Fruit fly (Drosophila melanogaster) whole organism, embryonic: Measurements from ENCODE around the gene CG10621.

Experiments
- Bdp1 ChIP-seq: fragments of 200-800 bp; sonication (Bioruptor generic); optimal IDR thresholded peaks from 3 replicates; lab custom pipeline; 2016; ENCODE audit warnings: missing biosample characterization, missing genetic modification characterization
- CG10565 ChIP-seq: fragments of 200-800 bp; sonication (Bioruptor generic); optimal IDR thresholded peaks from 3 replicates; lab custom pipeline; 2016; ENCODE audit warnings: missing biosample characterization, mild to moderate bottlenecking, missing genetic modification characterization
- CG11093 ChIP-seq: fragments of 200-800 bp; sonication (Bioruptor generic); IDR thresholded peaks from 3 replicates; pipeline ENCODE4 v1.3.6; 2022; ENCODE audit warnings: missing biosample characterization, missing genetic modification characterization
- CG11456 ChIP-seq: fragments of 200-800 bp; sonication (Bioruptor generic); IDR thresholded peaks from 3 replicates; pipeline ENCODE4 v1.3.6; 2022; ENCODE audit warnings: missing biosample characterization, missing genetic modification characterization
- CG12236 ChIP-seq: fragments of 200-800 bp; sonication (Bioruptor generic); optimal IDR thresholded peaks from 2 replicates; lab custom pipeline; 2016; ENCODE audit warnings: missing biosample characterization, missing genetic modification characterization
- CG12391 ChIP-seq: fragments of 200-800 bp; sonication (Bioruptor generic); optimal IDR thresholded peaks from 3 replicates; lab custom pipeline; 2018; ENCODE audit warnings: missing biosample characterization, mild to moderate bottlenecking, missing genetic modification characterization, moderate library complexity
- CG13624 ChIP-seq: fragments of 200-800 bp; sonication (Bioruptor generic); optimal IDR thresholded peaks from 2 replicates; lab custom pipeline; 2016; ENCODE audit warnings: missing biosample characterization, missing genetic modification characterization
- CG15514 ChIP-seq: fragments of 200-800 bp; sonication (Bioruptor generic); optimal IDR thresholded peaks from 3 replicates; lab custom pipeline; 2017; ENCODE audit warnings: missing biosample characterization, missing genetic modification characterization, mild to moderate bottlenecking, moderate library complexity, missing genetic modification reagents
- CG17361 ChIP-seq: fragments of 200-800 bp; sonication (Bioruptor generic); IDR thresholded peaks from 3 replicates; pipeline ENCODE4 v1.3.6; 2022; ENCODE audit warnings: missing biosample characterization, missing genetic modification characterization
- CG18011 ChIP-seq: fragments of 200-800 bp; sonication (Bioruptor generic); optimal IDR thresholded peaks from 2 replicates; lab custom pipeline; 2017; ENCODE audit warnings: missing biosample characterization, missing genetic modification characterization, mild to moderate bottlenecking, moderate library complexity, missing genotype
- CG18619 ChIP-seq: fragments of 200-800 bp; sonication (Bioruptor generic); optimal IDR thresholded peaks from 3 replicates; lab custom pipeline; 2017; ENCODE audit warnings: missing biosample characterization, mild to moderate bottlenecking, missing genetic modification characterization
- CG30431 ChIP-seq: fragments of 200-800 bp; sonication (Bioruptor generic); optimal IDR thresholded peaks from 2 replicates; lab custom pipeline; 2017; ENCODE audit warnings: missing biosample characterization, missing genetic modification characterization
- CG3281 ChIP-seq: fragments of 200-800 bp; sonication (Bioruptor generic); optimal IDR thresholded peaks from 3 replicates; lab custom pipeline; 2017; ENCODE audit warnings: missing biosample characterization, mild to moderate bottlenecking, missing genetic modification characterization
- CG7372 ChIP-seq: fragments of 200-800 bp; sonication (Bioruptor generic); IDR thresholded peaks from 2 replicates; pipeline ENCODE4 v1.3.6; 2022; ENCODE audit warnings: missing biosample characterization, missing genetic modification characterization
- CG7839 ChIP-seq: fragments of 200-800 bp; sonication (Bioruptor generic); optimal IDR thresholded peaks from 3 replicates; lab custom pipeline; 2018; ENCODE audit warnings: missing biosample characterization, mild to moderate bottlenecking, missing genetic modification characterization, moderate library complexity
- CG8388 ChIP-seq: fragments of 200-800 bp; sonication (Bioruptor generic); optimal IDR thresholded peaks from 2 replicates; lab custom pipeline; 2019; ENCODE audit warnings: missing biosample characterization, mild to moderate bottlenecking, missing genetic modification characterization, moderate library complexity
- CG9876 ChIP-seq: fragments of 200-800 bp; sonication (Bioruptor generic); optimal IDR thresholded peaks from 2 replicates; lab custom pipeline; 2016; ENCODE audit warnings: missing biosample characterization, missing genetic modification characterization
- CG9932 ChIP-seq: fragments of 200-800 bp; sonication (Bioruptor generic); IDR thresholded peaks from 2 replicates; pipeline ENCODE4 v1.3.6; 2022; ENCODE audit warnings: missing biosample characterization, missing genetic modification characterization
- Dref ChIP-seq: fragments of 200-800 bp; sonication (Bioruptor generic); IDR thresholded peaks from 2 replicates; pipeline ENCODE4 v1.3.6; 2022; ENCODE audit warnings: missing biosample characterization, missing genetic modification characterization
- Fer1 ChIP-seq: fragments of 200-800 bp; sonication (Bioruptor generic); optimal IDR thresholded peaks from 2 replicates; lab custom pipeline; 2017; ENCODE audit warnings: missing biosample characterization, mild to moderate bottlenecking, missing genetic modification characterization
- Fer3 ChIP-seq: fragments of 200-800 bp; sonication (Bioruptor generic); optimal IDR thresholded peaks from 2 replicates; lab custom pipeline; 2018; ENCODE audit warnings: missing biosample characterization, mild to moderate bottlenecking, missing genetic modification characterization, moderate library complexity
- H15 ChIP-seq: fragments of 200-800 bp; sonication (Bioruptor generic); IDR thresholded peaks from 3 replicates; pipeline ENCODE4 v1.3.6; 2022; ENCODE audit warnings: missing biosample characterization, missing genetic modification characterization
- H2.0 ChIP-seq: fragments of 200-800 bp; sonication (Bioruptor generic); IDR thresholded peaks from 2 replicates; pipeline ENCODE4 v1.3.6; 2022; ENCODE audit warnings: missing biosample characterization, missing genetic modification characterization
- Hr3 ChIP-seq: fragments of 200-800 bp; sonication (Bioruptor generic); optimal IDR thresholded peaks from 3 replicates; lab custom pipeline; 2016; ENCODE audit warnings: missing biosample characterization, missing genetic modification characterization
- Kr ChIP-seq: fragments of 200-800 bp; sonication (Bioruptor generic); optimal IDR thresholded peaks from 2 replicates; lab custom pipeline; 2017; ENCODE audit warnings: missing biosample characterization, mild to moderate bottlenecking, missing genetic modification characterization
- Med ChIP-seq: fragments of 200-800 bp; sonication (Bioruptor generic); peaks from one replicate; lab custom pipeline; 2016; ENCODE audit warnings: missing biosample characterization, missing genetic modification characterization, mild to moderate bottlenecking, inconsistent platforms, moderate library complexity
- Rx ChIP-seq: fragments of 200-800 bp; sonication (Bioruptor generic); IDR thresholded peaks from 2 replicates; pipeline ENCODE4 v1.3.6; 2022; ENCODE audit warnings: missing biosample characterization, missing genetic modification characterization
- Scr ChIP-seq: fragments of 200-800 bp; sonication (Bioruptor generic); IDR thresholded peaks from 2 replicates; pipeline ENCODE4 v1.3.6; 2022; ENCODE audit warnings: missing biosample characterization, missing genetic modification characterization; ENCODE audit not compliant: partially characterized antibody
- Six4 ChIP-seq: fragments of 200-800 bp; sonication (Bioruptor generic); optimal IDR thresholded peaks from 2 replicates; lab custom pipeline; 2016; ENCODE audit warnings: missing biosample characterization, missing genetic modification characterization
- Sox100B ChIP-seq: fragments of 200-800 bp; sonication (Bioruptor generic); optimal IDR thresholded peaks from 3 replicates; lab custom pipeline; 2018; ENCODE audit warnings: missing biosample characterization, mild to moderate bottlenecking, missing genetic modification characterization
- TFAM ChIP-seq: fragments of 200-800 bp; sonication (Bioruptor generic); optimal IDR thresholded peaks from 2 replicates; lab custom pipeline; 2017; ENCODE audit warnings: missing biosample characterization, missing genetic modification characterization, inconsistent platforms
- bbx ChIP-seq: fragments of 200-800 bp; sonication (Bioruptor generic); IDR thresholded peaks from 2 replicates; pipeline ENCODE4 v1.3.6; 2022; ENCODE audit warnings: missing biosample characterization, missing genetic modification characterization; ENCODE audit not compliant: partially characterized antibody
- crp ChIP-seq, 2 experiments: fragments of 200-800 bp; sonication (Bioruptor generic); optimal IDR thresholded peaks; 2 replicates in 1 of 2; 3 replicates in 1 of 2; lab custom pipeline; 2017; ENCODE audit warnings: missing biosample characterization in 2 of 2, missing genetic modification characterization in 2 of 2, mild to moderate bottlenecking in 1 of 2, moderate library complexity in 1 of 2
- en ChIP-seq: fragments of 200-800 bp; sonication (Bioruptor generic); optimal IDR thresholded peaks from 2 replicates; lab custom pipeline; 2016; ENCODE audit warnings: missing biosample characterization, missing genetic modification characterization
- fu2 ChIP-seq: fragments of 200-800 bp; sonication (Bioruptor generic); optimal IDR thresholded peaks from 2 replicates; lab custom pipeline; 2016; ENCODE audit warnings: missing biosample characterization, missing genetic modification characterization
- gcm ChIP-seq: fragments of 200-800 bp; sonication (Bioruptor generic); optimal IDR thresholded peaks from 2 replicates; lab custom pipeline; 2019; ENCODE audit warnings: missing biosample characterization, mild to moderate bottlenecking, missing genetic modification characterization, moderate library complexity
- grau ChIP-seq: fragments of 200-800 bp; optimal IDR thresholded peaks from 3 replicates; lab custom pipeline; 2019; ENCODE audit warnings: missing biosample characterization, mild to moderate bottlenecking, missing genetic modification characterization, moderate library complexity
- ind ChIP-seq: fragments of 200-800 bp; sonication (Bioruptor generic); optimal IDR thresholded peaks from 3 replicates; lab custom pipeline; 2016; ENCODE audit warnings: missing biosample characterization, missing genetic modification characterization
- lbe ChIP-seq: fragments of 200-800 bp; sonication (Bioruptor generic); optimal IDR thresholded peaks from 2 replicates; lab custom pipeline; 2016; ENCODE audit warnings: missing biosample characterization, mild to moderate bottlenecking, missing genetic modification characterization
- nerfin-2 ChIP-seq: fragments of 200-800 bp; sonication (Bioruptor generic); IDR thresholded peaks from 2 replicates; pipeline ENCODE4 v1.3.6; 2022; ENCODE audit warnings: missing biosample characterization, missing genetic modification characterization; ENCODE audit not compliant: partially characterized antibody
- nmo ChIP-seq: fragments of 200-800 bp; sonication (Bioruptor generic); optimal IDR thresholded peaks from 2 replicates; lab custom pipeline; 2018; ENCODE audit warnings: missing biosample characterization, mild to moderate bottlenecking, missing genetic modification characterization, moderate library complexity
- pzg ChIP-seq: fragments of 200-800 bp; sonication (Bioruptor generic); optimal IDR thresholded peaks from 3 replicates; lab custom pipeline; 2018; ENCODE audit warnings: missing biosample characterization, mild to moderate bottlenecking, missing genetic modification characterization, moderate library complexity
- slbo ChIP-seq: fragments of 200-800 bp; sonication (Bioruptor generic); IDR thresholded peaks from 2 replicates; pipeline ENCODE4 v1.3.6; 2022; ENCODE audit warnings: missing biosample characterization, missing genetic modification characterization
- stwl ChIP-seq: fragments of 200-800 bp; sonication (Bioruptor generic); optimal IDR thresholded peaks from 3 replicates; lab custom pipeline; 2018; ENCODE audit warnings: missing biosample characterization, mild to moderate bottlenecking, missing genetic modification characterization, moderate library complexity
- trem ChIP-seq: fragments of 200-800 bp; optimal IDR thresholded peaks from 3 replicates; lab custom pipeline; 2019; ENCODE audit warnings: missing biosample characterization, mild to moderate bottlenecking, missing genetic modification characterization, moderate library complexity
- z ChIP-seq: fragments of 200-800 bp; sonication (Bioruptor generic); IDR thresholded peaks from 3 replicates; pipeline ENCODE4 v1.3.6; 2022; ENCODE audit warnings: missing biosample characterization, missing genetic modification characterization

The CG10621 gene

DNA sequence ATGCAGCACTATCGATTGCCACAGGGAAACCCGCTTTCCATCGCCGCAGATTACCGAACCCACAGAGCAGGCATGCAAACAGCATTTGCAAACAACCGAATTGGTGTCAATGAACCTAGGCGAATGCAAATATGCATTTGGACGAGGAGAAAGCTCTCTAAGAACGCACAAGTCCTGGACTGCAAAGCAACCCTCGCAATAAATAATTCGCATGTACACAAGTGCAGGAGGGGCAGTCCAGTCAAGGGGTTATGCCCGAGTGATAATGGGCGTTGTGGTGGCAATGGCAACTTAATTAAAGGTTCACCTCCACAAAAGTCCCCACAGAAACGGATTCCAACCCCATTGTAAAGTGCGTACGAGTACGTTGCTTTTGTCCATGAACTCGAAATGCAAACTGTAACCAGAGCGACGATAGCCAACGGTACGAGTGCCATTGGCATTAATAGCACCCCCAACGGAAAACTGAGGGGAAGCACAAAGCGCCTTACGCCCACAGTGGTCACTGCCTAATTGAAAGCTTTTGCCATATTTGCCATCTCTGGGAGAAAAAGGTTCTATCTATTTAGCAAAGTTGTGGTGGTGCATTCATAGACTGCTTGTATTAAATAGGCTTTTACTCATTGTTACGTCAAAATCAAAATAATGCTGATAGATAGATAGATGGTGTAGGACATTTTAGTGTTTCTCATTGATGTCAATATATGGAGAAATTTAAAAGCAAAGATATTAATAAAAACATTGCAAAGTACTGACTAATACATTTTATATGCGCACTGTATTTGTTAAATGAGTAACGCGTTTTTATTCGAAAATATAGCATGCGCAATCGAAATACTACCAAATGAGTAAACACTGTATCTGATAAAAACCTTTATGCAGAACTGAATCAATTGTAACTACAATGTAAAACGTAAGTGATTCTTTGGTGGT, 28.9 kb upstream of the CG10621 start (continued):
- no peak for TF ChIP-seq fu2 (GFP tag; lab: Kevin White, UChicago)
- no peak for TF ChIP-seq bbx
- peak; percentile 34; the same call in 1 of the 2 replicates for TF ChIP-seq slbo
- TF ChIP-seq gcm (GFP tag; lab: Kevin White, UChicago), result no peak
- TF ChIP-seq, all 482 proteins: peak for 30

dm6 chr2L:18981947-18982579, 27.8 kb upstream of the CG10621 start:
- TF ChIP-seq CG12236 (GFP tag; lab: Kevin White, UChicago) (no peak), Fer1 (GFP tag; lab: Kevin White, UChicago) (no peak), Fer3 (tag; lab: Kevin White, UChicago) (no peak), Med (GFP tag; lab: Kevin White, UChicago) (peak; percentile 64), Scr (GFP tag; lab: Robert Waterston, UW) (no peak), Kr (no peak), Six4 (no peak), CG12391 (tag; lab: Kevin White, UChicago) (peak; percentile 35), nmo (GFP tag; lab: Kevin White, UChicago) (peak; percentile 58), gcm (GFP tag; lab: Kevin White, UChicago) (peak; percentile 43), H2.0 (GFP tag; lab: Robert Waterston, UW) (peak; percentile 38; the same call in 1 of the 2 replicates), CG18011 (GFP tag; lab: Kevin White, UChicago) (no peak), CG7839 (peak; percentile 40), Dref (GFP tag; lab: Robert Waterston, UW) (no peak), CG9876 (GFP tag; lab: Kevin White, UChicago) (no peak), Bdp1 (GFP tag; lab: Kevin White, UChicago) (no peak), H15 (no peak), CG3281 (no peak), nerfin-2 (GFP tag; lab: Robert Waterston, UW) (no peak), CG18619 (GFP tag; lab: Kevin White, UChicago) (no peak), CG30431 (peak; percentile 25), pzg (GFP tag; lab: Kevin White, UChicago) (no peak), CG9932 (no peak), z (GFP tag; lab: Robert Waterston, UW) (peak; percentile 33; the same call in 1 of the 3 replicates), CG11456 (GFP tag; lab: Robert Waterston, UW) (no peak), Hr3 (GFP tag; lab: Kevin White, UChicago) (peak; percentile 11), CG7372 (GFP tag; lab: Robert Waterston, UW) (no peak; the same call in 1 of the 2 replicates), Rx (GFP tag; lab: Robert Waterston, UW) (no peak), CG8388 (GFP tag; lab: Kevin White, UChicago) (peak; percentile 46), CG15514 (GFP tag; lab: Kevin White, UChicago) (no peak), ind (GFP tag; lab: Kevin White, UChicago) (peak; percentile 1), trem (tag; lab: Kevin White, UChicago) (peak; percentile 32), grau (peak; percentile 62), CG10565 (GFP tag; lab: Kevin White, UChicago) (no peak), CG17361 (peak; percentile 32; the same call in 1 of the 3 replicates), stwl (tag; lab: Kevin White, UChicago) (no peak), en (GFP tag; lab: Kevin White, UChicago) (no peak), CG11093 (GFP tag; lab: Robert Waterston, UW) (no peak), CG13624 (GFP tag; lab: Kevin White, UChicago) (no peak), crp (GFP tag; optimal IDR thresholded peaks at IDR 0.05; lab: Kevin White, UChicago) (no peak), Sox100B (GFP tag; lab: Kevin White, UChicago) (peak; percentile 45), lbe (GFP tag; lab: Kevin White, UChicago) (no peak), TFAM (GFP tag; lab: Kevin White, UChicago) (no peak)
